Fruit fly (Drosophila melanogaster) S2 (cell line): ENCODE data around the gene Chd3.

Experiments
- CG8478 ChIP-seq: fragments of >200 bp; optimal IDR thresholded peaks from 2 replicates; lab custom pipeline; 2018
- CTCF ChIP-seq, 2 experiments: fragments of >200 bp; optimal IDR thresholded peaks; 2 replicates each; lab custom pipeline; 2018

DNA sequence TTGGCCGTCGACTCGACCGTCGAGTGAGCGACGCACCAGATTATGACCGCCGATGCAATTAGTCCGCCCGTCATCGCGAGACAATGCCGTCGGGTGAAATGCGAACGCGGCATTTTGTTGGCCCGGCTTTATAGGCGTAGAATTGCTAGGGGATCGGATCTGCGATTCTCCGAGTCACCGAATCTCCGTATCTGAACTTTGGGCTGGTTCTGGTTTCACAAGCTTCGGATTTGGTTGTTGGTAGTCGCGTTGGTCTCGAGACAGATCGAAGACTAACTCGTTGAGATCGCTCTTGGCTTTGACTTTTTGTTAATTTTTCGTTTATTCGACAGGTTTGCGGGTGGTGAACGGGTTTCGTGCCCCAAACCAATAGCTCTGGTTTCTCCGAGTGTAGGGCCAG lies 49.6 kb downstream of the Chd3 start:
- TF ChIP-seq CTCF (optimal IDR thresholded peaks at IDR 0.05; lab: Kevin White, UChicago), result no peak
- TF ChIP-seq CG8478 (lab: Kevin White, UChicago), result no peak
